Worm (Caenorhabditis elegans) whole organism, late embryonic: ENCODE results near the gene K08D10.10.

Experiments
- K09A11.1 ChIP-seq: sonication (generic microtip); optimal IDR thresholded peaks from 2 replicates; lab custom pipeline; 2017; ENCODE audit warnings: antibody characterized with exemption, mild to moderate bottlenecking, missing genetic modification characterization, missing compliant biosample characterization; ENCODE audit not compliant: insufficient read depth
- Y22D7AL.16 ChIP-seq: sonication (generic microtip); optimal IDR thresholded peaks from 2 replicates; lab custom pipeline; 2016; ENCODE audit warnings: missing genetic modification characterization, missing compliant biosample characterization
- ama-1 ChIP-seq: fragments of 150-350 bp; optimal IDR thresholded peaks from 2 replicates; lab custom pipeline; 2014
- ceh-22 ChIP-seq: sonication (generic microtip); optimal IDR thresholded peaks from 2 replicates; lab custom pipeline; 2017; ENCODE audit warnings: missing biosample characterization, missing genetic modification characterization
- ets-4 ChIP-seq: sonication (generic microtip); optimal IDR thresholded peaks from 2 replicates; lab custom pipeline; 2016; ENCODE audit warnings: missing genetic modification characterization, missing compliant biosample characterization
- fax-1 ChIP-seq: sonication (generic microtip); optimal IDR thresholded peaks from 2 replicates; lab custom pipeline; 2016; ENCODE audit warnings: missing genotype, missing genetic modification characterization, missing compliant biosample characterization
- nhr-11 ChIP-seq: fragments of 150-350 bp; optimal IDR thresholded peaks from 2 replicates; lab custom pipeline; 2014; ENCODE audit warnings: missing biosample characterization, missing genetic modification characterization

ce11 chrIV:4115634-4116033 lies 36.4 kb upstream of the K08D10.10 start, which contains the start of the genes F49F1.4 and F49F1.2:
- no peak for TF ChIP-seq ama-1 (lab: Kevin White, UChicago)
- no peak for TF ChIP-seq K09A11.1 (tag; lab: Kevin White, UChicago)
- no peak for TF ChIP-seq ceh-22 (tag; lab: Kevin White, UChicago)
- TF ChIP-seq nhr-11 (tag; lab: Kevin White, UChicago): no peak
- TF ChIP-seq fax-1 (tag; lab: Kevin White, UChicago): no peak
- TF ChIP-seq Y22D7AL.16 (tag; lab: Kevin White, UChicago): no peak
- TF ChIP-seq ets-4: no peak
